Fruit fly (Drosophila melanogaster) whole organism, embryonic: Measurements from ENCODE around the gene unc-119.

Source experiments
- Aef1 ChIP-seq: fragments of 200-800 bp; sonication (Bioruptor generic); IDR thresholded peaks from 3 replicates; pipeline ENCODE4 v1.3.6; 2022; ENCODE audit warnings: missing biosample characterization, missing genetic modification characterization
- Bteb2 ChIP-seq: fragments of 200-800 bp; sonication (Bioruptor generic); optimal IDR thresholded peaks from 2 replicates; lab custom pipeline; 2016; ENCODE audit warnings: missing biosample characterization, missing genetic modification characterization
- CG10959 ChIP-seq: fragments of 200-800 bp; sonication (Bioruptor generic); IDR thresholded peaks from 2 replicates; pipeline ENCODE4 v1.3.6; 2022; ENCODE audit warnings: missing biosample characterization, missing genetic modification characterization
- CG14710 ChIP-seq: fragments of 200-800 bp; sonication (Bioruptor generic); optimal IDR thresholded peaks from 3 replicates; lab custom pipeline; 2019; ENCODE audit warnings: missing biosample characterization, mild to moderate bottlenecking, missing genetic modification characterization, moderate library complexity
- CG15696 ChIP-seq: fragments of 200-800 bp; sonication (Bioruptor generic); optimal IDR thresholded peaks from 2 replicates; lab custom pipeline; 2019; ENCODE audit warnings: missing biosample characterization, mild to moderate bottlenecking, missing genetic modification characterization, moderate library complexity
- CG2875 ChIP-seq: fragments of 200-800 bp; sonication (Bioruptor generic); optimal IDR thresholded peaks from 2 replicates; lab custom pipeline; 2017; ENCODE audit warnings: missing biosample characterization, mild to moderate bottlenecking, missing genetic modification characterization, missing genetic modification reagents
- CG3065 ChIP-seq: fragments of 200-800 bp; sonication (Bioruptor generic); optimal IDR thresholded peaks from 2 replicates; lab custom pipeline; 2016; ENCODE audit warnings: missing biosample characterization, missing genetic modification characterization
- CG31441 ChIP-seq: fragments of 200-800 bp; sonication (Bioruptor generic); IDR thresholded peaks from 2 replicates; pipeline ENCODE4 v1.3.6; 2022; ENCODE audit warnings: missing biosample characterization, missing genetic modification characterization
- CG33557 ChIP-seq: fragments of 200-800 bp; sonication (Bioruptor generic); optimal IDR thresholded peaks from 2 replicates; lab custom pipeline; 2019; ENCODE audit warnings: missing biosample characterization, mild to moderate bottlenecking, missing genetic modification characterization, moderate library complexity
- CG3995 ChIP-seq: fragments of 200-800 bp; sonication (Bioruptor generic); optimal IDR thresholded peaks from 3 replicates; lab custom pipeline; 2016; ENCODE audit warnings: missing biosample characterization, missing genetic modification characterization
- CG4328 ChIP-seq: fragments of 200-800 bp; sonication (Bioruptor generic); optimal IDR thresholded peaks from 3 replicates; lab custom pipeline; 2017; ENCODE audit warnings: missing biosample characterization, missing genetic modification reagents, missing genetic modification characterization
- CG4360 ChIP-seq: fragments of 200-800 bp; sonication (Bioruptor generic); IDR thresholded peaks from 2 replicates; pipeline ENCODE4 v1.3.6; 2022; ENCODE audit warnings: missing biosample characterization, missing genetic modification characterization
- CG5953 ChIP-seq: fragments of 200-800 bp; sonication (Bioruptor generic); IDR thresholded peaks from 2 replicates; pipeline ENCODE4 v1.3.6; 2022; ENCODE audit warnings: missing biosample characterization, missing genetic modification characterization
- CG6272 ChIP-seq: fragments of 200-800 bp; sonication (Bioruptor generic); IDR thresholded peaks from 2 replicates; pipeline ENCODE4 v1.3.6; 2022; ENCODE audit warnings: missing biosample characterization, missing genetic modification characterization
- CG7928 ChIP-seq: fragments of 200-800 bp; sonication (Bioruptor generic); optimal IDR thresholded peaks from 2 replicates; lab custom pipeline; 2017; ENCODE audit warnings: missing biosample characterization, mild to moderate bottlenecking, missing genetic modification characterization
- CG7963 ChIP-seq: fragments of 200-800 bp; sonication (Bioruptor generic); IDR thresholded peaks from 3 replicates; pipeline ENCODE4 v1.3.6; 2022; ENCODE audit warnings: missing biosample characterization, missing genetic modification characterization; ENCODE audit not compliant: partially characterized antibody
- CG8089 ChIP-seq: fragments of 200-800 bp; sonication (Bioruptor generic); optimal IDR thresholded peaks from 3 replicates; lab custom pipeline; 2016; ENCODE audit warnings: missing biosample characterization, missing genetic modification characterization
- CG8478 ChIP-seq: fragments of >200 bp; optimal IDR thresholded peaks from 2 replicates; lab custom pipeline; 2018
- CG9727 ChIP-seq: fragments of 200-800 bp; sonication (Bioruptor generic); optimal IDR thresholded peaks from 3 replicates; lab custom pipeline; 2017; ENCODE audit warnings: missing biosample characterization, mild to moderate bottlenecking, missing genetic modification characterization
- Camta ChIP-seq: fragments of 200-800 bp; sonication (Bioruptor generic); optimal IDR thresholded peaks from 2 replicates; lab custom pipeline; 2016; ENCODE audit warnings: missing biosample characterization, missing genetic modification characterization
- Dfd ChIP-seq, 2 experiments: fragments of >200 bp; optimal IDR thresholded peaks; 2 replicates each; lab custom pipeline; 2017; ENCODE audit warnings: missing biosample characterization in 2 of 2, missing genetic modification characterization in 2 of 2
- Dll ChIP-seq: fragments of 200-800 bp; sonication (Bioruptor generic); IDR thresholded peaks from 4 replicates; pipeline ENCODE4 v1.3.6; 2022; ENCODE audit warnings: missing biosample characterization, missing genetic modification characterization; ENCODE audit not compliant: partially characterized antibody
- Doc2 ChIP-seq: fragments of 200-800 bp; sonication (Bioruptor generic); IDR thresholded peaks from 2 replicates; pipeline ENCODE4 v1.3.6; 2022; ENCODE audit warnings: missing biosample characterization, missing genetic modification characterization
- Doc3 ChIP-seq: fragments of 200-800 bp; sonication (Bioruptor generic); IDR thresholded peaks from 3 replicates; pipeline ENCODE4 v1.3.6; 2022; ENCODE audit warnings: missing biosample characterization, missing genetic modification characterization; ENCODE audit not compliant: partially characterized antibody
- HHEX ChIP-seq: fragments of 200-800 bp; sonication (Bioruptor generic); optimal IDR thresholded peaks from 3 replicates; lab custom pipeline; 2017; ENCODE audit warnings: missing biosample characterization, mild to moderate bottlenecking, missing genetic modification characterization, missing genetic modification reagents
- HLH3B ChIP-seq: fragments of 200-800 bp; sonication (Bioruptor generic); IDR thresholded peaks from 2 replicates; pipeline ENCODE4 v1.3.6; 2022; ENCODE audit warnings: missing biosample characterization, missing genetic modification characterization
- Lhr ChIP-seq: fragments of 200-800 bp; sonication (Bioruptor generic); optimal IDR thresholded peaks from 3 replicates; lab custom pipeline; 2017; ENCODE audit warnings: mild to moderate bottlenecking, missing biosample characterization, missing genetic modification reagents, missing genetic modification characterization
- MBD-R2 ChIP-seq: fragments of 200-800 bp; sonication (Bioruptor generic); IDR thresholded peaks from 2 replicates; pipeline ENCODE4 v1.3.6; 2022; ENCODE audit warnings: missing biosample characterization, missing genetic modification characterization
- MTF-1 ChIP-seq: fragments of 200-800 bp; sonication (Bioruptor generic); optimal IDR thresholded peaks from 2 replicates; lab custom pipeline; 2018; ENCODE audit warnings: missing biosample characterization, mild to moderate bottlenecking, missing genetic modification characterization, borderline replicate concordance
- Six4 ChIP-seq: fragments of 200-800 bp; sonication (Bioruptor generic); optimal IDR thresholded peaks from 2 replicates; lab custom pipeline; 2016; ENCODE audit warnings: missing biosample characterization, missing genetic modification characterization
- Xbp1 ChIP-seq: fragments of 200-800 bp; sonication (Bioruptor generic); optimal IDR thresholded peaks from 3 replicates; lab custom pipeline; 2016; ENCODE audit warnings: missing biosample characterization, mild to moderate bottlenecking, missing genetic modification characterization
- YL-1 ChIP-seq: fragments of 200-800 bp; sonication (Bioruptor generic); optimal IDR thresholded peaks from 3 replicates; lab custom pipeline; 2017; ENCODE audit warnings: missing biosample characterization, mild to moderate bottlenecking, missing genetic modification characterization
- ab ChIP-seq: fragments of 200-800 bp; sonication (Bioruptor generic); optimal IDR thresholded peaks from 2 replicates; lab custom pipeline; 2016; ENCODE audit warnings: missing biosample characterization, missing genetic modification characterization
- amos ChIP-seq: fragments of 200-800 bp; sonication (Bioruptor generic); IDR thresholded peaks from 2 replicates; pipeline ENCODE4 v1.3.6; 2022; ENCODE audit warnings: missing biosample characterization, missing genetic modification characterization; ENCODE audit not compliant: partially characterized antibody
- ara ChIP-seq: fragments of 200-800 bp; sonication (Bioruptor generic); IDR thresholded peaks from 2 replicates; pipeline ENCODE4 v1.3.6; 2022; ENCODE audit warnings: missing biosample characterization, missing genetic modification characterization
- danr ChIP-seq: fragments of 200-800 bp; sonication (Bioruptor generic); IDR thresholded peaks from 2 replicates; pipeline ENCODE4 v1.3.6; 2022; ENCODE audit warnings: missing biosample characterization, missing genetic modification characterization
- fd64A ChIP-seq: fragments of 200-800 bp; sonication (Bioruptor generic); optimal IDR thresholded peaks from 3 replicates; lab custom pipeline; 2018; ENCODE audit warnings: missing biosample characterization, mild to moderate bottlenecking, missing genetic modification characterization
- hbn ChIP-seq: fragments of 200-800 bp; sonication (Bioruptor generic); IDR thresholded peaks from 2 replicates; pipeline ENCODE4 v1.3.6; 2022; ENCODE audit warnings: missing biosample characterization, missing genetic modification characterization; ENCODE audit not compliant: partially characterized antibody
- inv ChIP-seq: fragments of 200-800 bp; sonication (Bioruptor generic); IDR thresholded peaks from 2 replicates; pipeline ENCODE4 v1.3.6; 2022; ENCODE audit warnings: missing biosample characterization, missing genetic modification characterization; ENCODE audit not compliant: partially characterized antibody
- run ChIP-seq: fragments of 200-800 bp; sonication (Bioruptor generic); optimal IDR thresholded peaks from 3 replicates; lab custom pipeline; 2018; ENCODE audit warnings: missing biosample characterization, mild to moderate bottlenecking, missing genetic modification characterization
- sima ChIP-seq: fragments of 200-800 bp; sonication (Bioruptor generic); optimal IDR thresholded peaks from 2 replicates; lab custom pipeline; 2016; ENCODE audit warnings: missing biosample characterization, missing genetic modification characterization
- slou ChIP-seq: fragments of 200-800 bp; sonication (Bioruptor generic); optimal IDR thresholded peaks from 3 replicates; lab custom pipeline; 2016; ENCODE audit warnings: missing biosample characterization, missing genetic modification characterization
- tgo ChIP-seq: fragments of 200-800 bp; sonication (Bioruptor generic); IDR thresholded peaks from 3 replicates; pipeline ENCODE4 v1.3.6; 2022; ENCODE audit warnings: missing biosample characterization, missing genetic modification characterization
- toy ChIP-seq: fragments of 200-800 bp; sonication (Bioruptor generic); IDR thresholded peaks from 2 replicates; pipeline ENCODE4 v1.3.6; 2022; ENCODE audit warnings: missing biosample characterization, missing genetic modification characterization
- trh ChIP-seq: fragments of 200-800 bp; sonication (Bioruptor generic); optimal IDR thresholded peaks from 2 replicates; lab custom pipeline; 2016; ENCODE audit warnings: missing biosample characterization, missing genetic modification characterization
- vfl ChIP-seq: fragments of 200-800 bp; sonication (Bioruptor generic); optimal IDR thresholded peaks from 2 replicates; lab custom pipeline; 2016; ENCODE audit warnings: missing biosample characterization, missing genetic modification characterization
- wdn ChIP-seq: fragments of 200-800 bp; sonication (Bioruptor generic); IDR thresholded peaks from 2 replicates; pipeline ENCODE4 v1.3.6; 2022; ENCODE audit warnings: missing biosample characterization, missing genetic modification characterization
- zf30C ChIP-seq: fragments of 200-800 bp; sonication (Bioruptor generic); optimal IDR thresholded peaks from 3 replicates; lab custom pipeline; 2018; ENCODE audit warnings: missing biosample characterization, mild to moderate bottlenecking, missing genetic modification characterization

The unc-119 gene

DNA sequence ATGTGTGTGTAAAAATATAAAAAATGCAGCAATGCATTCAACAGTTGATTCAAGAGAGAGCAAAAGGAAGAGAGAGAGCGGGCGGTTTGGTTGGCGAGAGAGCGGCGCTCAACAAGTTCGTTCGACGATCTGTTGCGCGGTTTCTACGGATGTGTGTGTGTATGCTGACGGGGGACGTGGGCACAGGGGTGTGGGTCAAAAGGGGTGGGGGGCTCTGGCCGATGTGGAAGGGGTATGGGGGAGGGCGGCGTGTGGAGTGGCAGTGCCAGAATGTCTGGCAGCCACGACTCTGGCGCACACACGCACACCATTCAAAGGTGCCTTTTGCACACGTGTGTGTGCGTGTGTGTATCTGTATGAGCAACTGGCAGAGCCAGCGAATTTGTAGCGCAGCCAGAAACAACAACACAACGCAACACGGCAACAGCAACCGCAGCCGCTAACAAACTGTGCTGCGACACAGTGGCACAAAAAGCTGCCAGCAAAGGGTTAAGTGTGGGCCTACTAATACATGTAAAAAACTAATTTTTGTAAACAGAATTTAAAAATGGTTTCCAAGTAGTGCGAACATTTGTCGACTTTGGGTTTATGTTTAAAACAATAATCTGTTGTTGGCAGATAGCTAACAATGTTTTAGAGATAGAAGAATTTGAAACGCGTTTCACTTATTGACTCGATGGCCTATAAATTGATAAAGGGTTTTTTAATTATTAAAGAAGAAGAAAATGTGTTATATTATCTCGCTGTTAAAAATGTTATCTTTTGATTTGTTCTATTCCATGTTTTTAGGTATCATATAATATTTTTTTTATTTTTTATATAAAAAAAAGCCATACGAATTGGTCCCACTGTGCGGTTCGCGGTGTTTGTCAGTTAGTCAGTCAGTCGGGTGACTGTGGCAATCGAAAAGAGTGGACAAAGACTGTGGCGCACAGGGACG lies 15.7 kb upstream of the unc-119 start (continued):
- peak; percentile 91 for TF ChIP-seq CG33557
- TF ChIP-seq Lhr (GFP tag; lab: Kevin White, UChicago) = peak; percentile 70
- peak; percentile 79 for TF ChIP-seq Six4 (GFP tag; lab: Kevin White, UChicago)
- TF ChIP-seq CG5953 (GFP tag; lab: Robert Waterston, UW) = no peak
- TF ChIP-seq CG8089 = peak; percentile 81
- peak; percentile 70 for TF ChIP-seq vfl
- TF ChIP-seq HLH3B = peak; percentile 67
- 0 out of 2 replicates have a peak, but pooled peaks have one; percentile 4 for TF ChIP-seq wdn (GFP tag; lab: Robert Waterston, UW)
- peak; percentile 60; the same call in 2 of the 3 replicates for TF ChIP-seq Aef1 (GFP tag; lab: Robert Waterston, UW)
- no peak for TF ChIP-seq toy
- TF ChIP-seq slou (GFP tag; lab: Kevin White, UChicago) = peak; percentile 55
- no peak for TF ChIP-seq hbn (GFP tag; lab: Robert Waterston, UW)
- peak; percentile 74 for TF ChIP-seq trh (GFP tag; lab: Kevin White, UChicago)
- no peak for TF ChIP-seq inv (GFP tag; lab: Robert Waterston, UW)
- TF ChIP-seq CG8478 (lab: Kevin White, UChicago) = no peak
- TF ChIP-seq CG4360 (GFP tag; lab: Robert Waterston, UW) = peak; percentile 88
- 0 out of 2 replicates have a peak, but pooled peaks have one; percentile 7 for TF ChIP-seq MBD-R2
- TF ChIP-seq CG7928 (GFP tag; lab: Kevin White, UChicago) = peak; percentile 53
- peak; percentile 99 for TF ChIP-seq CG9727
- peak; percentile 92 for TF ChIP-seq CG2875 (GFP tag; lab: Kevin White, UChicago)
- TF ChIP-seq run (tag; lab: Kevin White, UChicago) = peak; percentile 78
- TF ChIP-seq Dll (GFP tag; lab: Robert Waterston, UW) = no peak
- peak; percentile 97 for TF ChIP-seq CG31441 (GFP tag; lab: Robert Waterston, UW)
- TF ChIP-seq CG7963 = no peak
- peak; percentile 39; the same call in 1 of the 2 replicates for TF ChIP-seq CG10959
- TF ChIP-seq zf30C (GFP tag; lab: Kevin White, UChicago) = no peak
- no peak for TF ChIP-seq sima (GFP tag; lab: Kevin White, UChicago)
- peak; percentile 66 for TF ChIP-seq danr
- TF ChIP-seq CG4328 (GFP tag; lab: Kevin White, UChicago) = peak; percentile 91
- peak; percentile 47 for TF ChIP-seq CG6272
- peak; percentile 79 for TF ChIP-seq tgo (GFP tag; lab: Robert Waterston, UW)
- peak; percentile 92 for TF ChIP-seq HHEX (GFP tag; lab: Kevin White, UChicago)
- peak; percentile 79 for TF ChIP-seq CG3065
- 0 out of 2 replicates have a peak, but pooled peaks have one; percentile 35 for TF ChIP-seq Doc2 (GFP tag; lab: Robert Waterston, UW)
- TF ChIP-seq Camta (GFP tag; lab: Kevin White, UChicago) = peak; percentile 69
- peak; percentile 45 for TF ChIP-seq MTF-1
- TF ChIP-seq CG14710 = peak; percentile 96
- TF ChIP-seq Bteb2 = peak; percentile 77
- TF ChIP-seq ara (GFP tag; lab: Robert Waterston, UW) = peak; percentile 67
- no peak for TF ChIP-seq Doc3
- TF ChIP-seq YL-1 (GFP tag; lab: Kevin White, UChicago) = peak; percentile 75
- no peak for TF ChIP-seq Dfd (GFP tag; optimal IDR thresholded peaks at IDR 0.05; lab: Kevin White, UChicago)
- TF ChIP-seq fd64A = peak; percentile 50
- TF ChIP-seq amos (GFP tag; lab: Robert Waterston, UW) = no peak; the same call in 1 of the 2 replicates
- TF ChIP-seq Xbp1 = peak; percentile 90
- peak; percentile 18 for TF ChIP-seq CG3995 (GFP tag; lab: Kevin White, UChicago)
- peak; percentile 88 for TF ChIP-seq CG15696 (tag; lab: Kevin White, UChicago)
- peak; percentile 81 for TF ChIP-seq ab
